Worm (Caenorhabditis elegans): ENCODE data around the gene smc-6.

- TF ChIP-seq ets-4 (tag; optimal IDR thresholded peaks at IDR 0.05) (no peak), nhr-232 (tag; optimal IDR thresholded peaks at IDR 0.05) (no peak), pag-3 (tag; optimal IDR thresholded peaks at IDR 0.05; ENCODE audit: borderline replicate concordance) (no peak), unc-3 (GFP tag; conservative IDR thresholded peaks at IDR 0.05) (no peak), unc-3 (tag; optimal IDR thresholded peaks at IDR 0.05) (no peak), ama-1 (optimal IDR thresholded peaks at IDR 0.05) (no peak), ceh-30 (tag; optimal IDR thresholded peaks at IDR 0.05) (no peak), nfya-1 (tag; optimal IDR thresholded peaks at IDR 0.05) (no peak), mec-3 (tag; optimal IDR thresholded peaks at IDR 0.05; ENCODE audit: borderline replicate concordance) (no peak)
Observed at ce11 chrII:11536505-11536904, 42.0 kb upstream of the smc-6 start.
